Worm (Caenorhabditis elegans) whole organism, mixed stage, embryonic: Measurements from ENCODE around the gene cdr-6.

ENCODE experiments used
- M03D4.4 ChIP-seq: sonication (generic microtip); optimal IDR thresholded peaks from 2 replicates; lab custom pipeline; 2017; ENCODE audit warnings: mild to moderate bottlenecking, missing genetic modification characterization, missing compliant biosample characterization
- bed-3 ChIP-seq: fragments of 200-800 bp; sonication (Bioruptor generic); optimal IDR thresholded peaks from 3 replicates; lab custom pipeline; 2018; ENCODE audit warnings: mild to moderate bottlenecking, missing genetic modification characterization, moderate library complexity, missing compliant biosample characterization
- blmp-1 ChIP-seq: fragments of 150-350 bp; optimal IDR thresholded peaks from 2 replicates; lab custom pipeline; 2014; ENCODE audit warnings: missing biosample characterization, missing genetic modification characterization
- ceh-39 ChIP-seq: fragments of 150-350 bp; optimal IDR thresholded peaks from 2 replicates; lab custom pipeline; 2014; ENCODE audit warnings: missing biosample characterization, missing genetic modification characterization
- ceh-43 ChIP-seq: fragments of 200-800 bp; sonication (Bioruptor generic); optimal IDR thresholded peaks from 2 replicates; lab custom pipeline; 2018; ENCODE audit warnings: mild to moderate bottlenecking, missing genetic modification characterization, moderate library complexity, missing compliant biosample characterization
- ces-1 ChIP-seq: fragments of 150-350 bp; optimal IDR thresholded peaks from 2 replicates; lab custom pipeline; 2014; ENCODE audit warnings: missing biosample characterization, missing genetic modification reagents, missing genetic modification characterization
- cnd-1 ChIP-seq: fragments of 200-800 bp; sonication (Bioruptor generic); optimal IDR thresholded peaks from 2 replicates; lab custom pipeline; 2018; ENCODE audit warnings: mild to moderate bottlenecking, missing genetic modification characterization, missing compliant biosample characterization
- elt-1 ChIP-seq: sonication (generic microtip); optimal IDR thresholded peaks from 2 replicates; lab custom pipeline; 2017; ENCODE audit warnings: missing genetic modification characterization, mild to moderate bottlenecking, missing compliant biosample characterization, antibody characterized with exemption, moderate library complexity, borderline replicate concordance; ENCODE audit not compliant: insufficient read depth
- elt-3 ChIP-seq: fragments of 150-350 bp; optimal IDR thresholded peaks from 2 replicates; lab custom pipeline; 2014; ENCODE audit warnings: missing biosample characterization, missing genetic modification characterization
- flh-1 ChIP-seq: fragments of 200-800 bp; sonication (Bioruptor generic); optimal IDR thresholded peaks from 2 replicates; lab custom pipeline; 2018; ENCODE audit warnings: mild to moderate bottlenecking, missing genetic modification characterization, moderate library complexity, missing compliant biosample characterization
- lin-13 ChIP-seq: fragments of 150-350 bp; optimal IDR thresholded peaks from 2 replicates; lab custom pipeline; 2014; ENCODE audit warnings: missing biosample characterization, missing genetic modification characterization
- lin-32 ChIP-seq: fragments of 200-800 bp; sonication (Bioruptor generic); optimal IDR thresholded peaks from 2 replicates; lab custom pipeline; 2018; ENCODE audit warnings: mild to moderate bottlenecking, missing genetic modification characterization, missing compliant biosample characterization
- lsy-2 ChIP-seq: fragments of 150-350 bp; optimal IDR thresholded peaks from 2 replicates; lab custom pipeline; 2014; ENCODE audit warnings: missing biosample characterization, missing genetic modification characterization
- mab-5 ChIP-seq: fragments of 150-350 bp; optimal IDR thresholded peaks from 2 replicates; lab custom pipeline; 2014; ENCODE audit warnings: missing biosample characterization, missing genetic modification characterization
- mep-1 ChIP-seq: fragments of 150-350 bp; optimal IDR thresholded peaks from 2 replicates; lab custom pipeline; 2017; ENCODE audit warnings: missing biosample characterization, missing genetic modification reagents, missing genetic modification characterization, inconsistent platforms
- mls-2 ChIP-seq: sonication (generic microtip); optimal IDR thresholded peaks from 2 replicates; lab custom pipeline; 2016; ENCODE audit warnings: mild to moderate bottlenecking, missing genetic modification characterization, moderate library complexity, missing compliant biosample characterization
- nhr-12 ChIP-seq: fragments of 150-350 bp; optimal IDR thresholded peaks from 2 replicates; lab custom pipeline; 2014; ENCODE audit warnings: missing biosample characterization, missing genetic modification characterization
- nhr-2 ChIP-seq: fragments of 150-350 bp; optimal IDR thresholded peaks from 2 replicates; lab custom pipeline; 2014; ENCODE audit warnings: missing biosample characterization, missing genetic modification characterization
- nhr-237 ChIP-seq: fragments of 150-350 bp; optimal IDR thresholded peaks from 2 replicates; lab custom pipeline; 2014; ENCODE audit warnings: missing biosample characterization, missing genetic modification characterization
- nhr-28 ChIP-seq: fragments of 150-350 bp; optimal IDR thresholded peaks from 2 replicates; lab custom pipeline; 2014; ENCODE audit warnings: missing biosample characterization, missing genetic modification characterization
- sem-2 ChIP-seq: fragments of 200-800 bp; sonication (Bioruptor generic); optimal IDR thresholded peaks from 2 replicates; lab custom pipeline; 2018; ENCODE audit warnings: mild to moderate bottlenecking, missing genetic modification characterization, missing compliant biosample characterization
- snpc-4 ChIP-seq: fragments of 150-350 bp; optimal IDR thresholded peaks from 2 replicates; lab custom pipeline; 2014; ENCODE audit warnings: missing biosample characterization, missing genetic modification characterization
- sptf-1 ChIP-seq: sonication (generic microtip); optimal IDR thresholded peaks from 2 replicates; lab custom pipeline; 2017; ENCODE audit warnings: mild to moderate bottlenecking, missing genetic modification characterization, moderate library complexity, missing compliant biosample characterization
- tbx-8 ChIP-seq: fragments of 200-800 bp; sonication (Bioruptor generic); optimal IDR thresholded peaks from 2 replicates; lab custom pipeline; 2018; ENCODE audit warnings: mild to moderate bottlenecking, missing genetic modification characterization, moderate library complexity, missing compliant biosample characterization
- unc-39 ChIP-seq: fragments of 150-350 bp; optimal IDR thresholded peaks from 2 replicates; lab custom pipeline; 2014; ENCODE audit warnings: missing biosample characterization, missing genetic modification characterization
- unc-62 ChIP-seq: fragments of 150-350 bp; optimal IDR thresholded peaks from 2 replicates; lab custom pipeline; 2014; ENCODE audit warnings: missing biosample characterization, missing genetic modification reagents, missing genetic modification characterization
- zip-8 ChIP-seq: fragments of 150-350 bp; optimal IDR thresholded peaks from 2 replicates; lab custom pipeline; 2014; ENCODE audit warnings: missing biosample characterization, missing genetic modification characterization
- ztf-11 ChIP-seq: fragments of 150-350 bp; optimal IDR thresholded peaks from 2 replicates; lab custom pipeline; 2014; ENCODE audit warnings: missing biosample characterization, missing genetic modification characterization

The cdr-6 gene

ce11 chrV:12404544-12404943, 9.0 kb downstream of the cdr-6 start, which contains the start of gene K01D12.9:
Gene K01D12.9 (minus strand): TSS chrV:12404644.
- TF ChIP-seq elt-1 (no peak), nhr-28 (no peak), nhr-237 (tag; lab: Kevin White, UChicago) (no peak), cnd-1 (tag; lab: Kevin White, UChicago) (no peak), nhr-2 (tag; lab: Kevin White, UChicago) (no peak), tbx-8 (GFP tag; lab: Kevin White, UChicago) (no peak), mls-2 (tag; lab: Kevin White, UChicago) (no peak), blmp-1 (tag; lab: Kevin White, UChicago) (no peak), nhr-12 (tag; lab: Kevin White, UChicago) (no peak), unc-62 (no peak), M03D4.4 (tag; lab: Kevin White, UChicago) (no peak), sptf-1 (no peak), ces-1 (GFP tag; lab: Kevin White, UChicago) (no peak), zip-8 (tag; lab: Kevin White, UChicago) (no peak), snpc-4 (no peak), lsy-2 (no peak), ztf-11 (tag; lab: Kevin White, UChicago) (no peak), sem-2 (GFP tag; lab: Kevin White, UChicago) (no peak), lin-13 (tag; lab: Kevin White, UChicago) (no peak)

DNA sequence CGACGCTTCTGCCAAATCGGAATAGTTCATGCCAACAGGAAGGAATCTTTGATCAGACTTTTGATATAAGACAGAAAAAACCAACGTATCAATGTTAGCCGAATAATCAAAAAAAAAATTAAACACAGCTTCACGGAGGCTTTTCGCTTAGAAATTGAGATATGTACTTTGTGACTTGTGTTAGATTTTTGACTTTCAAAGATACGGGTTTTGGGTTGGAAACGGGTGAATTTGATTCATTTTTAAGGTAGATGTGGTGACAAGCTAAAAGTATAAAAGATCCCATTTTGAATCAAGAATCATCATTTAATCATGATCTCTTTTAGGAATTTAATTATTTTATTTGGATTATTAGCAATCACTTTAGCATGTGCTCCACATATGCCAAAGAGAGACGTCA, 11.1 kb downstream of the cdr-6 start, which contains the start of gene K01D12.8:
K01D12.8 (plus strand) TSS at position 301 of the 400 bp plus-strand sequence.
- no peak for TF ChIP-seq snpc-4
- TF ChIP-seq nhr-2 (tag; lab: Kevin White, UChicago) = no peak
- TF ChIP-seq M03D4.4 (tag; lab: Kevin White, UChicago) = no peak
- no peak for TF ChIP-seq ces-1 (GFP tag; lab: Kevin White, UChicago)
- no peak for TF ChIP-seq sptf-1
- no peak for TF ChIP-seq lin-32 (GFP tag; lab: Kevin White, UChicago)

DNA sequence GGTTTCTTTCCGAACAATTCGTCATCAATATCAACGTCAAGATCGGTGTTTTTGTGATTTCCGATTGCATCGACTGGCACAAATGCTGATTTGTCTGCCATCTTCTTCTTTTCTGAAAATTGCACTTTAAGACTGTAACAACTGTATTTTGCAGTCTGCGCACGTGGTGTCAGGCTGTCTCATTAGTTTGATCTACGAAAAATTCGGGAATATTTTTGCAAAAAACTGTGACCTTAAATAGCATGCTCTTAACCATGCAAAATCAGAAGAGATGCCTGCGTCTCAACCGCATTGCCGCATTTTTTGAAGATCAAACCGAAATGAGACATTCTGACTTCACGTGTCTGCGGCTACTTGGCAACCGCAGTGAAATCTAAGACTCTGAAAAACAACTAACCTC, 12.1 kb downstream of the cdr-6 start, which contains the start of gene K01D12.7:
K01D12.7 (minus strand) TSS at position 101 of the 400 bp plus-strand sequence.
- TF ChIP-seq tbx-8 (GFP tag; lab: Kevin White, UChicago) (no peak), lsy-2 (no peak), blmp-1 (tag; lab: Kevin White, UChicago) (no peak), unc-39 (tag; lab: Kevin White, UChicago) (no peak), nhr-12 (tag; lab: Kevin White, UChicago) (no peak), mep-1 (no peak), mab-5 (tag; lab: Kevin White, UChicago) (no peak), bed-3 (GFP tag; lab: Kevin White, UChicago) (no peak)

DNA sequence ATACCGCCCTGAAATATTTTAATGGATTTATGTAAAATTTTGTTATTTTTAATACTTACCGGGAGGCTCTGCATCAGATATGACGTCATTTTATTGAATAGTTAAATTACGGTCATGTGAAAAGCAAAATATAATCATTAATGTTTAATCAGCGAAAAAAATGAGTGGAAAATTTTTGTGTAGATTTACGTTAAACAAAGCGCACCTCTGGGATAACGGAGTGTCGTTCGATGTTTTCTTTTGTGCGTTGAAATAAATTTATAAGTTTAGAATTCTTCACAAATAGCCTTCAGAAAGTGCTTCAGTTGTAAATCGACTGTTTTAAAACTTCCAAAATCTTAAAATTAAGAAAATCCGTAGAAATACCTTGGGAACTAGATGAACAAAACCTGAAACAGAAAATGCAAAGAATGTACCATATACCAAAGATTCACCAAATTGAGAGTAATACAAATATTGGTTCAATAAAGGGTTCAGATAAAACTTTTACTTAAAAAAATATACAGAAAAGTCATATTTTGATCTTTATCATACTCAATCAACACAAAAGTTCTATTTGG, 12.7 kb downstream of the cdr-6 start, which contains the start of the genes K01D12.20 and miga-1:
K01D12.20 (minus strand) TSS at position 138 of the 560 bp plus-strand sequence.
miga-1 (minus strand) TSS at position 183 of the 560 bp plus-strand sequence.
- no peak for TF ChIP-seq flh-1 (GFP tag; lab: Kevin White, UChicago)
- TF ChIP-seq zip-8 (tag; lab: Kevin White, UChicago) = peak; percentile 71
- TF ChIP-seq, all 35 proteins: peak for 1

DNA sequence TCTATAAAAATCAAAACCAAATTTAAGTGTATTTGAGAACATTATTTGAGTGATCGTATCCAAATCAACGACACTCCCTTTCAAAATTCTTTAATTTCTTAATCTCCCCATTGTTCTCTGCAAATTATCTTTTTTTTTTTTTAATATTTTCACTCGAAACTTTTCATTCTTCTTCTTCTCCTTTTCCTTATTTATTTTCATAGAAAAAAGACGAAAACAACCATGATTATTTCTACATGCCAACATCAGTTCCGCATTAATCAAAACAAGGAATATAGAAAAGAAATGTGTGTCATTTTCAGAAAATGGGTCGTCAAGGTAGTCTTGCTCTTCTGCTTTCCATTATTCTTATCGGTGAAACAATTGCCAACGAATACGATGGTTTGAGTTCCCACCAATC, 16.0 kb downstream of the cdr-6 start, which contains the start of gene K01D12.5:
K01D12.5 (plus strand) TSS at position 301 of the 400 bp plus-strand sequence.
- TF ChIP-seq ztf-11 (tag; lab: Kevin White, UChicago) (no peak), sptf-1 (no peak), elt-3 (tag; lab: Kevin White, UChicago) (no peak), ceh-39 (no peak), flh-1 (GFP tag; lab: Kevin White, UChicago) (no peak), cnd-1 (tag; lab: Kevin White, UChicago) (no peak), nhr-28 (no peak), zip-8 (tag; lab: Kevin White, UChicago) (no peak), unc-39 (tag; lab: Kevin White, UChicago) (no peak), mab-5 (tag; lab: Kevin White, UChicago) (no peak), ceh-43 (GFP tag; lab: Kevin White, UChicago) (no peak)

ce11 chrV:12395699-12396098, 17.8 kb downstream of the cdr-6 start, which contains the start of gene twk-14:
Gene twk-14 (minus strand): TSS chrV:12395706.
- no peak for TF ChIP-seq elt-1
- TF ChIP-seq elt-3 (tag; lab: Kevin White, UChicago) = no peak
- no peak for TF ChIP-seq mab-5 (tag; lab: Kevin White, UChicago)
- TF ChIP-seq, all 35 proteins: peak for 0
